Worm (Caenorhabditis elegans) whole organism, L4 larva: ENCODE data around the gene agmo-1.

Source experiments
- F10B5.3 ChIP-seq: sonication (generic microtip); optimal IDR thresholded peaks from 2 replicates; lab custom pipeline; 2016; ENCODE audit warnings: mild to moderate bottlenecking, missing genetic modification characterization, missing compliant biosample characterization
- F26F4.8 ChIP-seq: fragments of 200-800 bp; sonication (Bioruptor generic); conservative IDR thresholded peaks from 2 replicates; pipeline ENCODE4 v1.3.6; 2022; ENCODE audit warnings: missing genetic modification characterization, missing compliant biosample characterization
- F44E2.7 ChIP-seq: fragments of 200-800 bp; sonication (Bioruptor generic); IDR thresholded peaks from 2 replicates; pipeline ENCODE4 v2.1.2; 2022; ENCODE audit warnings: missing genetic modification characterization, missing compliant biosample characterization
- F49E8.2 ChIP-seq: sonication (generic microtip); optimal IDR thresholded peaks from 2 replicates; lab custom pipeline; 2016; ENCODE audit warnings: missing compliant biosample characterization, mild to moderate bottlenecking, missing genetic modification characterization, borderline replicate concordance
- R02D3.7 ChIP-seq: fragments of 150-350 bp; sonication (generic microtip); optimal IDR thresholded peaks from 3 replicates; lab custom pipeline; 2014; ENCODE audit warnings: missing biosample characterization, missing genetic modification characterization
- T20F7.1 ChIP-seq: fragments of 200-800 bp; sonication (Bioruptor generic); optimal IDR thresholded peaks from 2 replicates; lab custom pipeline; 2018; ENCODE audit warnings: mild to moderate bottlenecking, missing genetic modification characterization, missing compliant biosample characterization
- Y48G9A.11 ChIP-seq: fragments of 200-800 bp; sonication (Bioruptor generic); IDR thresholded peaks from 2 replicates; pipeline ENCODE4 v1.3.6; 2022; ENCODE audit warnings: missing genetic modification reagents, missing genetic modification characterization, missing compliant biosample characterization
- Y5F2A.4 ChIP-seq: fragments of 200-800 bp; sonication (Bioruptor generic); optimal IDR thresholded peaks from 2 replicates; lab custom pipeline; 2018; ENCODE audit warnings: mild to moderate bottlenecking, missing genetic modification characterization, missing compliant biosample characterization
- ceh-62 ChIP-seq: sonication (generic microtip); optimal IDR thresholded peaks from 2 replicates; lab custom pipeline; 2017; ENCODE audit warnings: missing biosample characterization, missing genetic modification characterization
- ces-1 ChIP-seq: fragments of 150-350 bp; sonication (generic microtip); optimal IDR thresholded peaks from 4 replicates; lab custom pipeline; 2014; ENCODE audit warnings: missing biosample characterization, missing genetic modification reagents, missing genetic modification characterization
- ctbp-1 ChIP-seq: fragments of 200-800 bp; sonication (Bioruptor generic); IDR thresholded peaks from 2 replicates; pipeline ENCODE4 v1.3.6; 2022; ENCODE audit warnings: missing genetic modification reagents, missing genetic modification characterization, missing compliant biosample characterization
- daf-12 ChIP-seq: fragments of 150-350 bp; optimal IDR thresholded peaks from 2 replicates; lab custom pipeline; 2014; ENCODE audit warnings: missing biosample characterization, missing genetic modification reagents, missing genetic modification characterization
- daf-16 ChIP-seq, 3 experiments: sonication (generic microtip); optimal IDR thresholded peaks; 2 replicates each; lab custom pipeline; 2016 to 2017; ENCODE audit warnings: missing genetic modification characterization in 3 of 3, missing genetic modification reagents in 3 of 3, mild to moderate bottlenecking in 2 of 3, missing compliant biosample characterization in 2 of 3, missing biosample characterization in 1 of 3, moderate library complexity in 1 of 3
- dmd-6 ChIP-seq: fragments of 200-800 bp; sonication (Bioruptor generic); IDR thresholded peaks from 2 replicates; pipeline ENCODE4 v1.3.6; 2022; ENCODE audit warnings: missing genetic modification reagents, missing genetic modification characterization, missing compliant biosample characterization
- dmd-8 ChIP-seq: fragments of 200-800 bp; sonication (Bioruptor generic); IDR thresholded peaks from 2 replicates; pipeline ENCODE4 v1.3.6; 2022; ENCODE audit warnings: missing genetic modification characterization, missing compliant biosample characterization
- dpl-1 ChIP-seq: fragments of 150-350 bp; optimal IDR thresholded peaks from 2 replicates; lab custom pipeline; 2014; ENCODE audit warnings: missing biosample characterization, missing genetic modification reagents, missing genetic modification characterization
- egl-27 ChIP-seq: sonication (generic microtip); optimal IDR thresholded peaks from 3 replicates; lab custom pipeline; 2017; ENCODE audit warnings: missing biosample characterization, missing genetic modification reagents, missing genetic modification characterization
- hlh-11 ChIP-seq: fragments of 200-800 bp; sonication (Bioruptor generic); optimal IDR thresholded peaks from 2 replicates; lab custom pipeline; 2018; ENCODE audit warnings: mild to moderate bottlenecking, missing genetic modification characterization, missing compliant biosample characterization
- hlh-30 ChIP-seq: sonication (generic microtip); optimal IDR thresholded peaks from 2 replicates; lab custom pipeline; 2017; ENCODE audit warnings: antibody characterized with exemption, mild to moderate bottlenecking, missing genetic modification characterization, missing compliant biosample characterization; ENCODE audit not compliant: insufficient read depth
- jun-1 ChIP-seq: fragments of 150-350 bp; optimal IDR thresholded peaks from 2 replicates; lab custom pipeline; 2014; ENCODE audit warnings: missing biosample characterization, missing genetic modification reagents, missing genetic modification characterization
- lin-1 ChIP-seq: fragments of 200-800 bp; sonication (Bioruptor generic); IDR thresholded peaks from 2 replicates; pipeline ENCODE4 v1.3.6; 2022; ENCODE audit warnings: missing genetic modification reagents, missing genetic modification characterization, missing compliant biosample characterization
- lin-15B ChIP-seq: fragments of 150-350 bp; sonication (generic microtip); optimal IDR thresholded peaks from 3 replicates; lab custom pipeline; 2014; ENCODE audit warnings: missing biosample characterization, missing genetic modification characterization
- lir-3 ChIP-seq: sonication (generic microtip); optimal IDR thresholded peaks from 2 replicates; lab custom pipeline; 2016; ENCODE audit warnings: mild to moderate bottlenecking, missing genetic modification characterization, missing compliant biosample characterization
- mdl-1 ChIP-seq, 2 experiments: fragments of 150-350 bp in 1 of 2; sonication (generic microtip) in 1 of 2; optimal IDR thresholded peaks; 2 replicates each; lab custom pipeline; 2014 to 2017; ENCODE audit warnings: missing biosample characterization in 2 of 2, missing genetic modification characterization in 2 of 2
- mep-1 ChIP-seq: fragments of 150-350 bp; sonication (generic microtip); optimal IDR thresholded peaks from 3 replicates; lab custom pipeline; 2014; ENCODE audit warnings: missing biosample characterization, missing genetic modification characterization
- mes-2 ChIP-seq: sonication (generic microtip); optimal IDR thresholded peaks from 2 replicates; lab custom pipeline; 2016; ENCODE audit warnings: missing genotype, mild to moderate bottlenecking, missing genetic modification characterization, missing compliant biosample characterization; ENCODE audit not compliant: poor library complexity, severe bottlenecking
- nhr-111 ChIP-seq: fragments of 200-800 bp; sonication (Bioruptor generic); optimal IDR thresholded peaks from 2 replicates; lab custom pipeline; 2018; ENCODE audit warnings: mild to moderate bottlenecking, missing genetic modification characterization, missing compliant biosample characterization
- nhr-25 ChIP-seq: sonication (generic microtip); optimal IDR thresholded peaks from 2 replicates; lab custom pipeline; 2017; ENCODE audit warnings: missing genetic modification characterization, mild to moderate bottlenecking, missing compliant biosample characterization, antibody characterized with exemption, moderate library complexity, borderline replicate concordance; ENCODE audit not compliant: insufficient read depth
- nhr-41 ChIP-seq: fragments of 200-800 bp; sonication (Bioruptor generic); IDR thresholded peaks from 2 replicates; pipeline ENCODE4 v1.3.6; 2022; ENCODE audit warnings: missing genetic modification reagents, missing genetic modification characterization, missing compliant biosample characterization
- nhr-42 ChIP-seq: fragments of 200-800 bp; sonication (Bioruptor generic); IDR thresholded peaks from 2 replicates; pipeline ENCODE4 v1.3.6; 2022; ENCODE audit warnings: missing genetic modification characterization, missing compliant biosample characterization
- nhr-48 ChIP-seq: sonication (generic microtip); optimal IDR thresholded peaks from 2 replicates; lab custom pipeline; 2016; ENCODE audit warnings: mild to moderate bottlenecking, missing genetic modification characterization, missing compliant biosample characterization
- nhr-6 ChIP-seq: fragments of 150-350 bp; optimal IDR thresholded peaks from 2 replicates; lab custom pipeline; 2014; ENCODE audit warnings: missing biosample characterization, missing genetic modification characterization
- php-3 ChIP-seq: fragments of 200-800 bp; sonication (Bioruptor generic); IDR thresholded peaks from 2 replicates; pipeline ENCODE4 v1.3.6; 2022; ENCODE audit warnings: missing genetic modification reagents, missing genetic modification characterization, missing compliant biosample characterization
- rbr-2 ChIP-seq: sonication (generic microtip); optimal IDR thresholded peaks from 2 replicates; lab custom pipeline; 2016; ENCODE audit warnings: missing genotype, missing genetic modification characterization, missing compliant biosample characterization
- saeg-2 ChIP-seq: fragments of 200-800 bp; sonication (Bioruptor generic); IDR thresholded peaks from 2 replicates; pipeline ENCODE4 v1.3.6; 2022; ENCODE audit warnings: missing genetic modification reagents, missing genetic modification characterization, missing compliant biosample characterization
- set-16 ChIP-seq: fragments of 200-800 bp; sonication (Bioruptor generic); IDR thresholded peaks from 2 replicates; pipeline ENCODE4 v1.3.6; 2022; ENCODE audit warnings: missing genetic modification reagents, missing genetic modification characterization, missing compliant biosample characterization
- snpc-4 ChIP-seq: fragments of 150-350 bp; optimal IDR thresholded peaks from 2 replicates; lab custom pipeline; 2014; ENCODE audit warnings: missing biosample characterization, missing genetic modification characterization
- spr-3 ChIP-seq: fragments of 200-800 bp; sonication (Bioruptor generic); optimal IDR thresholded peaks from 2 replicates; lab custom pipeline; 2018; ENCODE audit warnings: mild to moderate bottlenecking, missing genetic modification characterization, missing compliant biosample characterization
- tag-97 ChIP-seq: fragments of 200-800 bp; sonication (Bioruptor generic); IDR thresholded peaks from 2 replicates; pipeline ENCODE4 v1.3.6; 2022; ENCODE audit warnings: missing genetic modification characterization, missing compliant biosample characterization
- tra-1 ChIP-seq: fragments of 200-800 bp; sonication (Bioruptor generic); IDR thresholded peaks from 2 replicates; pipeline ENCODE4 v1.3.6; 2022; ENCODE audit warnings: missing genetic modification reagents, missing genetic modification characterization, missing compliant biosample characterization
- unc-130 ChIP-seq: sonication (generic microtip); optimal IDR thresholded peaks from 2 replicates; lab custom pipeline; 2016; ENCODE audit warnings: missing genetic modification reagents, missing genetic modification characterization, missing compliant biosample characterization
- unc-62 ChIP-seq, 3 experiments: fragments of 150-350 bp in 1 of 3; sonication (generic microtip); optimal IDR thresholded peaks in 2 of 3; peaks in 1 of 3; 1 replicate in 1 of 3; 2 replicates in 2 of 3; lab custom pipeline; 2014 to 2017; ENCODE audit warnings: missing biosample characterization in 3 of 3, missing genetic modification characterization in 3 of 3, missing genetic modification reagents in 3 of 3, missing genotype in 1 of 3
- zfp-2 ChIP-seq: sonication (generic microtip); optimal IDR thresholded peaks from 2 replicates; lab custom pipeline; 2016; ENCODE audit warnings: mild to moderate bottlenecking, missing genetic modification characterization, missing compliant biosample characterization
- zfp-3 ChIP-seq: fragments of 200-800 bp; sonication (Bioruptor generic); conservative IDR thresholded peaks from 2 replicates; pipeline ENCODE4 v1.3.6; 2022; ENCODE audit warnings: missing genetic modification reagents, missing genetic modification characterization, missing compliant biosample characterization
- zip-11 ChIP-seq: fragments of 200-800 bp; sonication (Bioruptor generic); IDR thresholded peaks from 2 replicates; pipeline ENCODE4 v1.3.6; 2022; ENCODE audit warnings: missing genetic modification characterization, missing compliant biosample characterization

The agmo-1 gene

ce11 chrIII:12841328-12841727 is 43.0 kb upstream of the agmo-1 start (continued):
- TF ChIP-seq daf-12 (tag; lab: Kevin White, UChicago), result peak; percentile 48
- TF ChIP-seq nhr-111, result no peak
- TF ChIP-seq tra-1 (GFP tag; lab: Robert Waterston, UW), result 0 out of 2 replicates have a peak, but pooled peaks have one; percentile 9
- TF ChIP-seq dpl-1, result peak; percentile 24
- TF ChIP-seq hlh-30 (tag; lab: Kevin White, UChicago), result peak; percentile 90
- peak; percentile 87 for TF ChIP-seq hlh-11 (tag; lab: Kevin White, UChicago)
- no peak for TF ChIP-seq ceh-62 (tag; lab: Kevin White, UChicago)
- TF ChIP-seq T20F7.1 (GFP tag; lab: Kevin White, UChicago), result peak; percentile 27
- TF ChIP-seq nhr-25 (tag; lab: Kevin White, UChicago), result peak; percentile 78

- TF ChIP-seq ces-1 (GFP tag; lab: Kevin White, UChicago), result no peak
- TF ChIP-seq T20F7.1 (GFP tag; lab: Kevin White, UChicago), result no peak
- TF ChIP-seq lir-3 (tag; lab: Kevin White, UChicago), result no peak
- no peak for TF ChIP-seq ctbp-1 (GFP tag; lab: Robert Waterston, UW)
- TF ChIP-seq dpl-1, result no peak
- TF ChIP-seq set-16 (GFP tag; lab: Robert Waterston, UW), result no peak
- no peak for TF ChIP-seq spr-3 (GFP tag; lab: Kevin White, UChicago)
- no peak for TF ChIP-seq zfp-2 (tag; lab: Kevin White, UChicago)
- TF ChIP-seq nhr-42 (GFP tag; lab: Robert Waterston, UW), result no peak
- TF ChIP-seq F44E2.7 (GFP tag; lab: Robert Waterston, UW), result no peak
- TF ChIP-seq nhr-6 (tag; lab: Kevin White, UChicago), result no peak
- TF ChIP-seq snpc-4 (tag; lab: Kevin White, UChicago), result no peak
- no peak for TF ChIP-seq mep-1 (tag; lab: Kevin White, UChicago)
- TF ChIP-seq, all 104 proteins: peak for 0
These were observed 41.8 kb upstream of the agmo-1 start for ce11 chrIII:12840204-12840603.

- TF ChIP-seq unc-62 (GFP tag; optimal IDR thresholded peaks at IDR 0.05 in 1 of 2; lab: Kevin White, UChicago) (no peak), unc-62 (tag; optimal IDR thresholded peaks at IDR 0.05; lab: Kevin White, UChicago) (no peak), nhr-6 (tag; lab: Kevin White, UChicago) (no peak), zip-11 (no peak), saeg-2 (no peak), tag-97 (no peak), nhr-48 (tag; lab: Kevin White, UChicago) (no peak), F10B5.3 (tag; lab: Kevin White, UChicago) (no peak), Y48G9A.11 (GFP tag; lab: Robert Waterston, UW) (no peak), dmd-8 (GFP tag; lab: Robert Waterston, UW) (no peak), R02D3.7 (tag; lab: Kevin White, UChicago) (no peak), lin-1 (GFP tag; lab: Robert Waterston, UW) (no peak), snpc-4 (tag; lab: Kevin White, UChicago) (no peak), Y5F2A.4 (GFP tag; lab: Kevin White, UChicago) (no peak), egl-27 (tag; lab: Kevin White, UChicago) (no peak), zfp-3 (GFP tag; lab: Robert Waterston, UW) (no peak), rbr-2 (tag; lab: Kevin White, UChicago) (no peak), dmd-6 (GFP tag; lab: Robert Waterston, UW) (peak; percentile 87), set-16 (GFP tag; lab: Robert Waterston, UW) (peak; percentile 45; the same call in 1 of the 2 replicates), lir-3 (tag; lab: Kevin White, UChicago) (no peak), nhr-41 (GFP tag; lab: Robert Waterston, UW) (no peak), ctbp-1 (GFP tag; lab: Robert Waterston, UW) (no peak), jun-1 (tag; lab: Kevin White, UChicago) (no peak), daf-16 (GFP tag; optimal IDR thresholded peaks at IDR 0.05; lab: Kevin White, UChicago) (no peak), daf-16 (tag; optimal IDR thresholded peaks at IDR 0.05; lab: Kevin White, UChicago) (peak; percentile 45), unc-130 (GFP tag; lab: Kevin White, UChicago) (no peak), F44E2.7 (GFP tag; lab: Robert Waterston, UW) (no peak), F49E8.2 (tag; lab: Kevin White, UChicago) (no peak), php-3 (no peak), mdl-1 (tag; optimal IDR thresholded peaks at IDR 0.05; lab: Kevin White, UChicago) (peak; percentile 86 to 92), mes-2 (tag; lab: Kevin White, UChicago) (peak; percentile 29), lin-15B (tag; lab: Kevin White, UChicago) (no peak), F26F4.8 (GFP tag; lab: Robert Waterston, UW) (no peak), zfp-2 (tag; lab: Kevin White, UChicago) (no peak)
These were observed 40.6 kb upstream of the agmo-1 start, which contains the start of gene Y37D8A.4 for ce11 chrIII:12838913-12839366. Y37D8A.4 (minus strand) TSS chrIII:12838963.
